Fruit fly (Drosophila melanogaster): ENCODE measurements around the gene NPFR.

dm6 chr3R:6221681-6222080 lies 34.6 kb downstream of the NPFR start, which contains the start of gene Osi4:
- TF ChIP-seq CG8478 (optimal IDR thresholded peaks at IDR 0.05) (no peak), CTCF (optimal IDR thresholded peaks at IDR 0.05) (no peak)
